Fruit fly (Drosophila melanogaster): ENCODE measurements around the gene CG13310.

DNA sequence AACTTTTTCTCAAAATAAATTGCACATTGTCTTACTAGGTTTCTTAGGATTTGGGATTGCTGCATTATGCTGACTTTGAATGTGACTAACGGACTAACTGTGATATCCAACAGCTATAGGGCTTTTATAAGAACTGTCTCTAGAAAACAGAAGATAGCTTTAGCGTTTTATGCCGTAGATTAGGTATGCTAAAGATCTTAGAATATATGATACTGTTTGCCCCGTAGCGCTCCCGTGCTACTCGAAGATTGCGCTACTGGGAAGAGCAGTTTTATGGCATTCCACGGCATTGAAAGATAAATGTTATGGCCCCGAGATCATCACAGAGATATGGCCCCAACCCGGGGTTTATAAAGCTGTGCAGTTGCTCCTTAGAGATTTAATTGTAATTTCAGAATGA, 1.7 kb upstream of the CG13310 start, which contains the start of the genes CG13311 and CG34426:
- TF ChIP-seq CG4328 (GFP tag; optimal IDR thresholded peaks at IDR 0.05) (no peak), bsh (GFP tag; optimal IDR thresholded peaks at IDR 0.05) (no peak)

Measured in whole organism, embryonic.